Worm (Caenorhabditis elegans) whole organism, L4/young adult: Measurements from ENCODE around the gene srab-26.

Source experiments
- dao-5 ChIP-seq: sonication (generic microtip); optimal IDR thresholded peaks from 2 replicates; lab custom pipeline; 2016; ENCODE audit warnings: missing genotype, missing genetic modification characterization, moderate library complexity, missing compliant biosample characterization
- him-1 ChIP-seq: sonication (generic microtip); optimal IDR thresholded peaks from 2 replicates; lab custom pipeline; 2016; ENCODE audit warnings: missing genotype, missing genetic modification reagents, missing genetic modification characterization, missing compliant biosample characterization

- TF ChIP-seq dao-5 (tag; lab: Kevin White, UChicago) (no peak), him-1 (no peak)
These were observed 39.1 kb upstream of the srab-26 start, which contains the start of gene C50H2.5 for ce11 chrV:9918410-9918809.
